Fruit fly (Drosophila melanogaster): Measurements from ENCODE around the gene Cp15.

Cp15 gene

dm6 chr3L:8767876-8768275 lies 39.6 kb downstream of the Cp15 start (continued):
- TF ChIP-seq wdn (GFP tag; IDR thresholded peaks at IDR 0.05), result no peak
- TF ChIP-seq CG31441 (GFP tag; IDR thresholded peaks at IDR 0.05), result no peak
- TF ChIP-seq CG3838 (GFP tag; optimal IDR thresholded peaks at IDR 0.05), result no peak
- TF ChIP-seq gsb (GFP tag; IDR thresholded peaks at IDR 0.05), result peak; percentile 17; the same call in 1 of the 2 replicates
- peak; percentile 3 for TF ChIP-seq CG5180 (GFP tag; optimal IDR thresholded peaks at IDR 0.05)
- TF ChIP-seq CG7963 (GFP tag; IDR thresholded peaks at IDR 0.05; ENCODE audit: partially characterized antibody), result no peak
- peak; percentile 23 for TF ChIP-seq CG17385 (GFP tag; optimal IDR thresholded peaks at IDR 0.05)
- TF ChIP-seq Sox100B (GFP tag; optimal IDR thresholded peaks at IDR 0.05), result peak; percentile 14
- no peak for TF ChIP-seq Ravus (GFP tag; IDR thresholded peaks at IDR 0.05)
- TF ChIP-seq ewg (GFP tag; optimal IDR thresholded peaks at IDR 0.05), result no peak
- peak; percentile 11 for TF ChIP-seq Dad (GFP tag; optimal IDR thresholded peaks at IDR 0.05)
- TF ChIP-seq Dek (tag; optimal IDR thresholded peaks at IDR 0.05), result no peak
- TF ChIP-seq bowl (GFP tag; IDR thresholded peaks at IDR 0.05), result no peak
- TF ChIP-seq ase (GFP tag; IDR thresholded peaks at IDR 0.05), result no peak
- no peak for TF ChIP-seq CG7745 (tag; optimal IDR thresholded peaks at IDR 0.05)
- TF ChIP-seq so (GFP tag; IDR thresholded peaks at IDR 0.05), result no peak
- TF ChIP-seq CG8359 (GFP tag; optimal IDR thresholded peaks at IDR 0.05; ENCODE audit: borderline replicate concordance), result no peak
- TF ChIP-seq zfh1 (GFP tag; IDR thresholded peaks at IDR 0.05), result no peak
- no peak for TF ChIP-seq mld (GFP tag; IDR thresholded peaks at IDR 0.05; ENCODE audit: partially characterized antibody)
- peak; percentile 5 for TF ChIP-seq CG4424 (GFP tag; optimal IDR thresholded peaks at IDR 0.05)
- TF ChIP-seq CG8290 (GFP tag; optimal IDR thresholded peaks at IDR 0.05), result no peak
- TF ChIP-seq CG8290 (tag; optimal IDR thresholded peaks at IDR 0.05), result peak in 1 of 2 experiments; percentile 65
- TF ChIP-seq fru (optimal IDR thresholded peaks at IDR 0.05), result no peak
- TF ChIP-seq CG11247 (GFP tag; IDR thresholded peaks at IDR 0.05), result no peak
- no peak for TF ChIP-seq ATbp (GFP tag; optimal IDR thresholded peaks at IDR 0.05)
- no peak for TF ChIP-seq CG6254 (GFP tag; optimal IDR thresholded peaks at IDR 0.05)
- TF ChIP-seq E2f1 (GFP tag; IDR thresholded peaks at IDR 0.05), result no peak
- TF ChIP-seq Sry-β (GFP tag; optimal IDR thresholded peaks at IDR 0.05), result no peak
- no peak for TF ChIP-seq CG12236 (GFP tag; optimal IDR thresholded peaks at IDR 0.05)
- peak; percentile 70 for TF ChIP-seq CG9437 (GFP tag; optimal IDR thresholded peaks at IDR 0.05)
- 0 out of 2 replicates have a peak, but pooled peaks have one; percentile 14 for TF ChIP-seq sob (GFP tag; IDR thresholded peaks at IDR 0.05)
- 0 out of 3 replicates have a peak, but pooled peaks have one; percentile 39 for TF ChIP-seq jigr1 (GFP tag; IDR thresholded peaks at IDR 0.05)
- TF ChIP-seq CG8281 (tag; optimal IDR thresholded peaks at IDR 0.05), result no peak
- TF ChIP-seq jing (GFP tag; optimal IDR thresholded peaks at IDR 0.05), result no peak
- TF ChIP-seq Lpt (GFP tag; optimal IDR thresholded peaks at IDR 0.05), result no peak
- TF ChIP-seq CG4282 (GFP tag; optimal IDR thresholded peaks at IDR 0.05), result no peak
- no peak for TF ChIP-seq C15 (GFP tag; IDR thresholded peaks at IDR 0.05)
- TF ChIP-seq Hey (tag; optimal IDR thresholded peaks at IDR 0.05), result no peak
- peak; percentile 4 for TF ChIP-seq CG12299 (tag; optimal IDR thresholded peaks at IDR 0.05)
- TF ChIP-seq Ets65A (GFP tag), result peak; percentile 76
- peak; percentile 18 for TF ChIP-seq trh (GFP tag; optimal IDR thresholded peaks at IDR 0.05)
- TF ChIP-seq ttk (GFP tag; IDR thresholded peaks at IDR 0.05), result no peak
- TF ChIP-seq CG4360 (GFP tag; IDR thresholded peaks at IDR 0.05), result no peak
- no peak for TF ChIP-seq bab2 (GFP tag; optimal IDR thresholded peaks at IDR 0.05)
- peak in 1 of 2 experiments; percentile 23 for TF ChIP-seq dpn (GFP tag; optimal IDR thresholded peaks at IDR 0.05)
- TF ChIP-seq insv (GFP tag; optimal IDR thresholded peaks at IDR 0.05), result no peak
- TF ChIP-seq CG10147 (GFP tag; optimal IDR thresholded peaks at IDR 0.05), result no peak
- no peak for TF ChIP-seq CG6175 (GFP tag; IDR thresholded peaks at IDR 0.05)
- no peak for TF ChIP-seq CG7928 (GFP tag; optimal IDR thresholded peaks at IDR 0.05)
- no peak for TF ChIP-seq CG14965 (GFP tag; optimal IDR thresholded peaks at IDR 0.05; ENCODE audit: borderline replicate concordance)
- TF ChIP-seq CG9817 (tag; optimal IDR thresholded peaks at IDR 0.05), result peak; percentile 23
- no peak for TF ChIP-seq Mes4 (GFP tag; optimal IDR thresholded peaks at IDR 0.05)
- no peak for TF ChIP-seq slp2 (GFP tag; optimal IDR thresholded peaks at IDR 0.05)

Data from whole organism, embryonic.